Worm (Caenorhabditis elegans) whole organism, L2 larva: ENCODE data around the gene gst-15.

Experiments used
- nhr-25 ChIP-seq: fragments of 150-350 bp; sonication (generic microtip); optimal IDR thresholded peaks from 3 replicates; lab custom pipeline; 2014; ENCODE audit warnings: missing biosample characterization, missing genetic modification characterization
- sem-4 ChIP-seq: fragments of 150-350 bp; optimal IDR thresholded peaks from 2 replicates; lab custom pipeline; 2014; ENCODE audit warnings: missing biosample characterization, missing genetic modification reagents, missing genetic modification characterization
- unc-62 ChIP-seq: fragments of 150-350 bp; optimal IDR thresholded peaks from 2 replicates; lab custom pipeline; 2014; ENCODE audit warnings: missing biosample characterization, missing genetic modification reagents, missing genetic modification characterization

- TF ChIP-seq nhr-25 = no peak
- no peak for TF ChIP-seq sem-4
- no peak for TF ChIP-seq unc-62 (GFP tag; lab: Kevin White, UChicago)
These were observed 27.3 kb downstream of the gst-15 start, which contains the start of gene Y48E1B.8 for ce11 chrII:13585655-13586170.
